Fruit fly (Drosophila melanogaster) whole organism, embryonic: ENCODE measurements around the gene CG33773.

Experiments
- CG10543 ChIP-seq: fragments of 200-800 bp; sonication (Bioruptor generic); optimal IDR thresholded peaks from 3 replicates; lab custom pipeline; 2017; ENCODE audit warnings: missing biosample characterization, mild to moderate bottlenecking, missing genetic modification characterization, moderate library complexity
- CG11093 ChIP-seq: fragments of 200-800 bp; sonication (Bioruptor generic); IDR thresholded peaks from 3 replicates; pipeline ENCODE4 v1.3.6; 2022; ENCODE audit warnings: missing biosample characterization, missing genetic modification characterization
- CG12071 ChIP-seq: fragments of 200-800 bp; sonication (Bioruptor generic); optimal IDR thresholded peaks from 3 replicates; lab custom pipeline; 2018; ENCODE audit warnings: missing biosample characterization, mild to moderate bottlenecking, missing genetic modification characterization
- CG12236 ChIP-seq: fragments of 200-800 bp; sonication (Bioruptor generic); optimal IDR thresholded peaks from 2 replicates; lab custom pipeline; 2016; ENCODE audit warnings: missing biosample characterization, missing genetic modification characterization
- CG12299 ChIP-seq: fragments of 200-800 bp; sonication (Bioruptor generic); optimal IDR thresholded peaks from 2 replicates; lab custom pipeline; 2018; ENCODE audit warnings: missing biosample characterization, mild to moderate bottlenecking, missing genetic modification characterization
- CG1233 ChIP-seq: fragments of 200-800 bp; sonication (Bioruptor generic); optimal IDR thresholded peaks from 4 replicates; lab custom pipeline; 2018; ENCODE audit warnings: missing biosample characterization, mild to moderate bottlenecking, missing genetic modification characterization
- CG1529 ChIP-seq: fragments of 200-800 bp; sonication (Bioruptor generic); optimal IDR thresholded peaks from 3 replicates; lab custom pipeline; 2018; ENCODE audit warnings: missing biosample characterization, missing genetic modification characterization
- CG15514 ChIP-seq: fragments of 200-800 bp; sonication (Bioruptor generic); optimal IDR thresholded peaks from 3 replicates; lab custom pipeline; 2017; ENCODE audit warnings: missing biosample characterization, missing genetic modification characterization, mild to moderate bottlenecking, moderate library complexity, missing genetic modification reagents
- CG1602 ChIP-seq: fragments of 200-800 bp; sonication (Bioruptor generic); optimal IDR thresholded peaks from 3 replicates; lab custom pipeline; 2016; ENCODE audit warnings: missing biosample characterization, missing genetic modification characterization
- CG17802 ChIP-seq: fragments of 200-800 bp; sonication (Bioruptor generic); optimal IDR thresholded peaks from 2 replicates; lab custom pipeline; 2018; ENCODE audit warnings: missing biosample characterization, mild to moderate bottlenecking, missing genetic modification characterization, moderate library complexity
- CG18262 ChIP-seq: fragments of 200-800 bp; optimal IDR thresholded peaks from 3 replicates; lab custom pipeline; 2019; ENCODE audit warnings: missing biosample characterization, mild to moderate bottlenecking, missing genetic modification characterization, moderate library complexity
- CG3163 ChIP-seq: fragments of 200-800 bp; sonication (Bioruptor generic); optimal IDR thresholded peaks from 3 replicates; lab custom pipeline; 2016; ENCODE audit warnings: missing biosample characterization, missing genetic modification characterization
- CG4360 ChIP-seq: fragments of 200-800 bp; sonication (Bioruptor generic); IDR thresholded peaks from 2 replicates; pipeline ENCODE4 v1.3.6; 2022; ENCODE audit warnings: missing biosample characterization, missing genetic modification characterization
- CG4730 ChIP-seq: fragments of 200-800 bp; sonication (Bioruptor generic); IDR thresholded peaks from 2 replicates; pipeline ENCODE4 v1.3.6; 2022; ENCODE audit warnings: missing biosample characterization, missing genetic modification characterization
- CG4854 ChIP-seq: fragments of 200-800 bp; sonication (Bioruptor generic); optimal IDR thresholded peaks from 2 replicates; lab custom pipeline; 2016; ENCODE audit warnings: missing biosample characterization, missing genetic modification characterization, inconsistent platforms
- CG6683 ChIP-seq: fragments of 200-800 bp; sonication (Bioruptor generic); optimal IDR thresholded peaks from 2 replicates; lab custom pipeline; 2017; ENCODE audit warnings: missing biosample characterization, mild to moderate bottlenecking, missing genetic modification characterization, missing genetic modification reagents
- CG6854 ChIP-seq: fragments of 200-800 bp; sonication (Bioruptor generic); optimal IDR thresholded peaks from 3 replicates; lab custom pipeline; 2017; ENCODE audit warnings: missing biosample characterization, mild to moderate bottlenecking, missing genetic modification characterization
- CG7839 ChIP-seq: fragments of 200-800 bp; sonication (Bioruptor generic); optimal IDR thresholded peaks from 3 replicates; lab custom pipeline; 2018; ENCODE audit warnings: missing biosample characterization, mild to moderate bottlenecking, missing genetic modification characterization, moderate library complexity
- CG8944 ChIP-seq: fragments of 200-800 bp; sonication (Bioruptor generic); optimal IDR thresholded peaks from 3 replicates; lab custom pipeline; 2016; ENCODE audit warnings: missing biosample characterization, missing genetic modification characterization
- CG9609 ChIP-seq: fragments of 200-800 bp; sonication (Bioruptor generic); optimal IDR thresholded peaks from 3 replicates; lab custom pipeline; 2016; ENCODE audit warnings: missing biosample characterization, missing genetic modification characterization
- Dad ChIP-seq: fragments of 200-800 bp; sonication (Bioruptor generic); optimal IDR thresholded peaks from 3 replicates; lab custom pipeline; 2016; ENCODE audit warnings: missing biosample characterization, missing genetic modification characterization
- Dip2 ChIP-seq: fragments of 200-800 bp; sonication (Bioruptor generic); IDR thresholded peaks from 2 replicates; pipeline ENCODE4 v1.3.6; 2022; ENCODE audit warnings: missing biosample characterization, missing genetic modification characterization
- ERR ChIP-seq: fragments of 200-800 bp; sonication (Bioruptor generic); optimal IDR thresholded peaks from 2 replicates; lab custom pipeline; 2016; ENCODE audit warnings: missing biosample characterization, missing genetic modification characterization
- Ets65A ChIP-seq: fragments of 200-800 bp; sonication (Bioruptor generic); peaks from one replicate; lab custom pipeline; 2016; ENCODE audit warnings: missing biosample characterization, missing genetic modification characterization
- MTF-1 ChIP-seq: fragments of 200-800 bp; sonication (Bioruptor generic); optimal IDR thresholded peaks from 2 replicates; lab custom pipeline; 2018; ENCODE audit warnings: missing biosample characterization, mild to moderate bottlenecking, missing genetic modification characterization, borderline replicate concordance
- Neu2 ChIP-seq: fragments of 200-800 bp; sonication (Bioruptor generic); optimal IDR thresholded peaks from 3 replicates; lab custom pipeline; 2016; ENCODE audit warnings: missing biosample characterization, missing genetic modification characterization, borderline replicate concordance
- Rx ChIP-seq: fragments of 200-800 bp; sonication (Bioruptor generic); IDR thresholded peaks from 2 replicates; pipeline ENCODE4 v1.3.6; 2022; ENCODE audit warnings: missing biosample characterization, missing genetic modification characterization
- Stat92E ChIP-seq, 3 experiments: fragments of >200 bp in 2 of 3; fragments of 200-800 bp in 1 of 3; sonication (Bioruptor generic) in 1 of 3; optimal IDR thresholded peaks; 2 replicates each; lab custom pipeline; 2017 to 2019; ENCODE audit warnings: missing biosample characterization in 3 of 3, missing genetic modification characterization in 3 of 3, mild to moderate bottlenecking in 1 of 3, moderate library complexity in 1 of 3
- Trl ChIP-seq, 3 experiments: fragments of >200 bp in 2 of 3; fragments of 200-800 bp in 1 of 3; sonication (Bioruptor generic) in 1 of 3; optimal IDR thresholded peaks; 2 replicates in 1 of 3; 3 replicates in 2 of 3; lab custom pipeline; 2016 to 2017; ENCODE audit warnings: missing biosample characterization in 1 of 3, missing genetic modification characterization in 1 of 3
- YL-1 ChIP-seq: fragments of 200-800 bp; sonication (Bioruptor generic); optimal IDR thresholded peaks from 3 replicates; lab custom pipeline; 2017; ENCODE audit warnings: missing biosample characterization, mild to moderate bottlenecking, missing genetic modification characterization
- ato ChIP-seq: fragments of 200-800 bp; sonication (Bioruptor generic); IDR thresholded peaks from 2 replicates; pipeline ENCODE4 v1.3.6; 2022; ENCODE audit warnings: missing biosample characterization, missing genetic modification characterization; ENCODE audit not compliant: partially characterized antibody
- bowl ChIP-seq: fragments of 200-800 bp; sonication (Bioruptor generic); IDR thresholded peaks from 2 replicates; pipeline ENCODE4 v1.3.6; 2022; ENCODE audit warnings: missing biosample characterization, missing genetic modification characterization
- ems ChIP-seq: fragments of 200-800 bp; sonication (Bioruptor generic); optimal IDR thresholded peaks from 3 replicates; lab custom pipeline; 2016; ENCODE audit warnings: missing biosample characterization, missing genetic modification characterization
- exex ChIP-seq: fragments of 200-800 bp; sonication (Bioruptor generic); optimal IDR thresholded peaks from 4 replicates; lab custom pipeline; 2018; ENCODE audit warnings: missing biosample characterization, mild to moderate bottlenecking, missing genetic modification characterization, moderate library complexity
- eyg ChIP-seq: fragments of 200-800 bp; sonication (Bioruptor generic); optimal IDR thresholded peaks from 3 replicates; lab custom pipeline; 2016; ENCODE audit warnings: missing biosample characterization, missing genetic modification characterization
- ftz-f1 ChIP-seq: fragments of 200-800 bp; sonication (Bioruptor generic); optimal IDR thresholded peaks from 2 replicates; lab custom pipeline; 2016; ENCODE audit warnings: missing biosample characterization, missing genetic modification characterization
- gem ChIP-seq: fragments of 200-800 bp; sonication (Bioruptor generic); optimal IDR thresholded peaks from 2 replicates; lab custom pipeline; 2019; ENCODE audit warnings: missing biosample characterization, mild to moderate bottlenecking, missing genetic modification characterization, moderate library complexity
- gt ChIP-seq: fragments of 200-800 bp; sonication (Bioruptor generic); IDR thresholded peaks from 2 replicates; pipeline ENCODE4 v1.3.6; 2022; ENCODE audit warnings: missing biosample characterization, missing genetic modification characterization
- knrl ChIP-seq: fragments of 200-800 bp; sonication (Bioruptor generic); IDR thresholded peaks from 3 replicates; pipeline ENCODE4 v1.3.6; 2022; ENCODE audit warnings: missing biosample characterization, missing genetic modification characterization; ENCODE audit not compliant: partially characterized antibody
- lilli ChIP-seq: fragments of 200-800 bp; sonication (Bioruptor generic); optimal IDR thresholded peaks from 3 replicates; lab custom pipeline; 2016; ENCODE audit warnings: missing biosample characterization, missing genetic modification characterization
- odd ChIP-seq: fragments of 200-800 bp; sonication (Bioruptor generic); optimal IDR thresholded peaks from 2 replicates; lab custom pipeline; 2017; ENCODE audit warnings: missing biosample characterization, mild to moderate bottlenecking, missing genetic modification characterization
- onecut ChIP-seq: fragments of 200-800 bp; sonication (Bioruptor generic); IDR thresholded peaks from 2 replicates; pipeline ENCODE4 v1.3.6; 2022; ENCODE audit warnings: missing biosample characterization, missing genetic modification characterization
- pan ChIP-seq, 4 experiments: fragments of >200 bp in 3 of 4; fragments of 200-800 bp in 1 of 4; sonication (Bioruptor generic) in 1 of 4; optimal IDR thresholded peaks in 3 of 4; IDR thresholded peaks in 1 of 4; 2 replicates each; pipeline versions ENCODE4 v1.3.6 to Lab custom; 2017 to 2022; ENCODE audit warnings: missing biosample characterization in 2 of 4, missing genetic modification characterization in 2 of 4, mixed read lengths in 1 of 4
- sd ChIP-seq: fragments of 200-800 bp; sonication (Bioruptor generic); optimal IDR thresholded peaks from 3 replicates; lab custom pipeline; 2018; ENCODE audit warnings: missing biosample characterization, mild to moderate bottlenecking, missing genetic modification characterization, moderate library complexity
- tgo ChIP-seq: fragments of 200-800 bp; sonication (Bioruptor generic); IDR thresholded peaks from 3 replicates; pipeline ENCODE4 v1.3.6; 2022; ENCODE audit warnings: missing biosample characterization, missing genetic modification characterization
- tna ChIP-seq: fragments of 200-800 bp; sonication (Bioruptor generic); IDR thresholded peaks from 2 replicates; pipeline ENCODE4 v1.3.6; 2022; ENCODE audit warnings: missing biosample characterization, missing genetic modification characterization; ENCODE audit not compliant: partially characterized antibody
- zfh2 ChIP-seq: fragments of 200-800 bp; sonication (Bioruptor generic); optimal IDR thresholded peaks from 2 replicates; lab custom pipeline; 2016; ENCODE audit warnings: missing biosample characterization, missing genetic modification characterization

Gene CG33773

DNA sequence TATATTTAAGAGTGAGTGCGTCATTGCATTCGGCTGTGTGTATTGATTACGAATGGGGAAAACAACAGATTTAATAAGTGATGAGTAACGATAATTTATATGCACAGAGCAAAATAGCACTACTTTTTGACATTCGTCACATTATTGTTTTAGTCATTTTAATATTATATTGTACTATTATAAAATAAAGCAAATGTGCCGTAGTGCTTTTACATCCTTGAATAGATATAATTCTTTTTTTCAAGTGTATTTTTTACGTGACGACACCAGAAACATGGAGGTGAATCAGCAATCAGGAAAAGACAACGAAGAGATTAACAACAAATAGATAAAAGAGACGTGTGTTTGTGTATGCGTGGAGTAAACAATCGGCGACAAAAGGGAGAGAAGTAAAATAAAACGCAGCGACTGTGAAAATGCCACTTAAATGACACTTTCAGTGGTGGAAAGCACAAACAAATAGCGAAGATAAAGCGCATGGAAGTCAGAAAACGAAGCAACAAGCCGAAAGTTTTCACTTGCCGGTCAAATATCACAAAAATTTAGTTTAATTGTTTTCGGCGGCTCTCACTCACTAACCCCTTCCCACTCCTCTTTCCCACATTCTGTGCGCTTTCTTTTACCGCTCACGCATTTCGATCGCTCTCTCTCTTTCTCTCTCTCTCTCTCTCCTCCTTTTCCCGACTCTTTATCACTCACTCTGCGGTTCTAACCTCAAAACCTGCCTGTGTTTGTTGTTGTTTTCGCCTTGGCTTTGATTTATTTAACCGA is 24.1 kb downstream of the CG33773 start (continued):
- peak; percentile 18 for TF ChIP-seq CG12236 (GFP tag; lab: Kevin White, UChicago)
- peak; percentile 82 for TF ChIP-seq CG1529 (GFP tag; lab: Kevin White, UChicago)
- TF ChIP-seq Dip2 (GFP tag; lab: Robert Waterston, UW): no peak
- TF ChIP-seq onecut (GFP tag; lab: Robert Waterston, UW): peak; percentile 66; the same call in 1 of the 2 replicates
- peak; percentile 45 for TF ChIP-seq CG10543
- TF ChIP-seq YL-1 (GFP tag; lab: Kevin White, UChicago): no peak
- TF ChIP-seq zfh2 (GFP tag; lab: Kevin White, UChicago): peak; percentile 30
- TF ChIP-seq Trl (optimal IDR thresholded peaks at IDR 0.05; lab: Kevin White, UChicago): peak; percentile 86 to 87
- TF ChIP-seq Trl (GFP tag; optimal IDR thresholded peaks at IDR 0.05; lab: Kevin White, UChicago): no peak
- TF ChIP-seq CG9609 (GFP tag; lab: Kevin White, UChicago): no peak
- peak; percentile 59 for TF ChIP-seq exex (tag; lab: Kevin White, UChicago)
- peak; percentile 44 for TF ChIP-seq CG15514 (GFP tag; lab: Kevin White, UChicago)
- no peak for TF ChIP-seq CG3163 (GFP tag; lab: Kevin White, UChicago)
- TF ChIP-seq gem (tag; lab: Kevin White, UChicago): peak; percentile 92
- TF ChIP-seq MTF-1 (GFP tag; lab: Kevin White, UChicago): peak; percentile 72
- TF ChIP-seq CG1233 (GFP tag; lab: Kevin White, UChicago): peak; percentile 69
- peak; percentile 58 for TF ChIP-seq CG6854 (GFP tag; lab: Kevin White, UChicago)
- TF ChIP-seq CG11093 (GFP tag; lab: Robert Waterston, UW): peak; percentile 56; the same call in 1 of the 3 replicates
- TF ChIP-seq lilli: peak; percentile 62
- TF ChIP-seq Ets65A (GFP tag; lab: Kevin White, UChicago): no peak
- TF ChIP-seq ERR: no peak
- peak; percentile 20 for TF ChIP-seq CG4854 (GFP tag; lab: Kevin White, UChicago)
- peak; percentile 60 for TF ChIP-seq CG1602 (GFP tag; lab: Kevin White, UChicago)
- peak; percentile 58 for TF ChIP-seq odd
- TF ChIP-seq ems (GFP tag; lab: Kevin White, UChicago): peak; percentile 8
- peak in 1 of 3 experiments; percentile 50 for TF ChIP-seq Stat92E (GFP tag; optimal IDR thresholded peaks at IDR 0.05; lab: Kevin White, UChicago)
- TF ChIP-seq CG7839 (tag; lab: Kevin White, UChicago): peak; percentile 90
- TF ChIP-seq CG6683: peak; percentile 47
- TF ChIP-seq CG17802 (tag; lab: Kevin White, UChicago): peak; percentile 60
- 0 out of 2 replicates have a peak, but pooled peaks have one; percentile 15 for TF ChIP-seq bowl (GFP tag; lab: Robert Waterston, UW)
- TF ChIP-seq CG4730 (GFP tag; lab: Robert Waterston, UW): peak; percentile 76
- peak; percentile 12 for TF ChIP-seq CG12299 (tag; lab: Kevin White, UChicago)
- peak; percentile 92 for TF ChIP-seq CG18262 (tag; lab: Kevin White, UChicago)
- TF ChIP-seq Rx (GFP tag; lab: Robert Waterston, UW): peak; percentile 51; the same call in 1 of the 2 replicates
- no peak for TF ChIP-seq ato (GFP tag; lab: Robert Waterston, UW)
- no peak for TF ChIP-seq eyg
- no peak for TF ChIP-seq pan (optimal IDR thresholded peaks at IDR 0.05; lab: Kevin White, UChicago)
- peak in 1 of 2 experiments; percentile 79 for TF ChIP-seq pan (GFP tag; optimal IDR thresholded peaks at IDR 0.05 in 1 of 2, IDR thresholded peaks at IDR 0.05 in 1 of 2)
- peak; percentile 58 for TF ChIP-seq CG12071
- TF ChIP-seq tna (GFP tag; lab: Robert Waterston, UW): no peak
- TF ChIP-seq CG8944 (GFP tag; lab: Kevin White, UChicago): no peak
- peak; percentile 37 for TF ChIP-seq sd (tag; lab: Kevin White, UChicago)
- no peak for TF ChIP-seq Neu2 (GFP tag; lab: Kevin White, UChicago)
- TF ChIP-seq ftz-f1 (GFP tag; lab: Kevin White, UChicago): no peak
- peak; percentile 80 for TF ChIP-seq tgo (GFP tag; lab: Robert Waterston, UW)
- TF ChIP-seq CG4360 (GFP tag; lab: Robert Waterston, UW): peak; percentile 93
- TF ChIP-seq Dad (GFP tag; lab: Kevin White, UChicago): no peak
- TF ChIP-seq gt: no peak
- no peak for TF ChIP-seq knrl
